Worm (Caenorhabditis elegans) whole organism, L4 larva: ENCODE measurements around the gene F48G7.5.
A peak's percentile ranks its signal among the peaks of the same experiment; 100 is the strongest.

Experiments
- F37D6.2 ChIP-seq: sonication (generic microtip); optimal IDR thresholded peaks from 2 replicates; lab custom pipeline; 2016; ENCODE audit warnings: mild to moderate bottlenecking, missing genetic modification characterization, missing compliant biosample characterization
- F44E2.7 ChIP-seq: fragments of 200-800 bp; sonication (Bioruptor generic); IDR thresholded peaks from 2 replicates; pipeline ENCODE4 v2.1.2; 2022; ENCODE audit warnings: missing genetic modification characterization, missing compliant biosample characterization
- Y48G9A.11 ChIP-seq: fragments of 200-800 bp; sonication (Bioruptor generic); IDR thresholded peaks from 2 replicates; pipeline ENCODE4 v1.3.6; 2022; ENCODE audit warnings: missing genetic modification reagents, missing genetic modification characterization, missing compliant biosample characterization
- Y5F2A.4 ChIP-seq: fragments of 200-800 bp; sonication (Bioruptor generic); optimal IDR thresholded peaks from 2 replicates; lab custom pipeline; 2018; ENCODE audit warnings: mild to moderate bottlenecking, missing genetic modification characterization, missing compliant biosample characterization
- ZK337.2 ChIP-seq: fragments of 200-800 bp; sonication (Bioruptor generic); IDR thresholded peaks from 2 replicates; pipeline ENCODE4 v1.3.6; 2022; ENCODE audit warnings: missing genetic modification reagents, missing genetic modification characterization, missing compliant biosample characterization
- aha-1 ChIP-seq: fragments of 150-350 bp; peaks from one replicate; lab custom pipeline; 2014; ENCODE audit warnings: missing biosample characterization, missing genetic modification characterization
- aly-2 ChIP-seq: sonication (generic microtip); optimal IDR thresholded peaks from 2 replicates; lab custom pipeline; 2018; ENCODE audit warnings: missing biosample characterization, missing genetic modification characterization
- ama-1 ChIP-seq: fragments of 150-350 bp; optimal IDR thresholded peaks from 2 replicates; lab custom pipeline; 2014; ENCODE audit warnings: inconsistent platforms, mixed read lengths
- attf-4 ChIP-seq: sonication (generic microtip); optimal IDR thresholded peaks from 3 replicates; lab custom pipeline; 2017; ENCODE audit warnings: missing biosample characterization, missing genetic modification characterization
- ceh-28 ChIP-seq: fragments of 150-350 bp; optimal IDR thresholded peaks from 2 replicates; lab custom pipeline; 2014; ENCODE audit warnings: missing biosample characterization, missing genetic modification reagents, missing genetic modification characterization
- ceh-44 ChIP-seq: fragments of 200-800 bp; sonication (Bioruptor generic); IDR thresholded peaks from 2 replicates; pipeline ENCODE4 v1.3.6; 2022; ENCODE audit warnings: missing genetic modification reagents, missing genetic modification characterization, missing compliant biosample characterization
- ceh-82 ChIP-seq: sonication (generic microtip); optimal IDR thresholded peaks from 2 replicates; lab custom pipeline; 2017; ENCODE audit warnings: missing biosample characterization, missing genetic modification characterization
- cey-2 ChIP-seq: sonication (generic microtip); optimal IDR thresholded peaks from 3 replicates; lab custom pipeline; 2017; ENCODE audit warnings: missing genetic modification characterization, mild to moderate bottlenecking, missing compliant biosample characterization, antibody characterized with exemption, borderline replicate concordance; ENCODE audit not compliant: insufficient read depth
- dmd-6 ChIP-seq: fragments of 200-800 bp; sonication (Bioruptor generic); IDR thresholded peaks from 2 replicates; pipeline ENCODE4 v1.3.6; 2022; ENCODE audit warnings: missing genetic modification reagents, missing genetic modification characterization, missing compliant biosample characterization
- egl-27 ChIP-seq: sonication (generic microtip); optimal IDR thresholded peaks from 3 replicates; lab custom pipeline; 2017; ENCODE audit warnings: missing biosample characterization, missing genetic modification reagents, missing genetic modification characterization
- egl-43 ChIP-seq: fragments of 200-800 bp; sonication (Bioruptor generic); IDR thresholded peaks from 2 replicates; pipeline ENCODE4 v1.3.6; 2022; ENCODE audit warnings: missing genetic modification reagents, missing genetic modification characterization, missing compliant biosample characterization
- fkh-10 ChIP-seq: fragments of 150-350 bp; optimal IDR thresholded peaks from 2 replicates; lab custom pipeline; 2014; ENCODE audit warnings: missing biosample characterization, missing genetic modification reagents, missing genetic modification characterization
- hlh-30 ChIP-seq: sonication (generic microtip); optimal IDR thresholded peaks from 2 replicates; lab custom pipeline; 2017; ENCODE audit warnings: antibody characterized with exemption, mild to moderate bottlenecking, missing genetic modification characterization, missing compliant biosample characterization; ENCODE audit not compliant: insufficient read depth
- hmg-1.1 ChIP-seq: fragments of 200-800 bp; sonication (Bioruptor generic); IDR thresholded peaks from 2 replicates; pipeline ENCODE4 v1.3.6; 2022; ENCODE audit warnings: missing genetic modification reagents, missing genetic modification characterization, missing compliant biosample characterization
- jun-1 ChIP-seq: fragments of 150-350 bp; optimal IDR thresholded peaks from 2 replicates; lab custom pipeline; 2014; ENCODE audit warnings: missing biosample characterization, missing genetic modification reagents, missing genetic modification characterization
- lim-7 ChIP-seq: fragments of 200-800 bp; sonication (Bioruptor generic); IDR thresholded peaks from 2 replicates; pipeline ENCODE4 v1.3.6; 2022; ENCODE audit warnings: missing genetic modification characterization, missing compliant biosample characterization
- lin-1 ChIP-seq: fragments of 200-800 bp; sonication (Bioruptor generic); IDR thresholded peaks from 2 replicates; pipeline ENCODE4 v1.3.6; 2022; ENCODE audit warnings: missing genetic modification reagents, missing genetic modification characterization, missing compliant biosample characterization
- lin-29 ChIP-seq: fragments of 200-800 bp; sonication (Bioruptor generic); IDR thresholded peaks from 2 replicates; pipeline ENCODE4 v1.3.6; 2022; ENCODE audit warnings: missing genetic modification reagents, missing genetic modification characterization, missing compliant biosample characterization
- lin-38 ChIP-seq: fragments of 200-800 bp; sonication (Bioruptor generic); IDR thresholded peaks from 2 replicates; pipeline ENCODE4 v1.3.6; 2022; ENCODE audit warnings: missing genetic modification reagents, missing genetic modification characterization, missing compliant biosample characterization
- lin-39 ChIP-seq: fragments of 150-350 bp; optimal IDR thresholded peaks from 2 replicates; lab custom pipeline; 2014; ENCODE audit warnings: missing biosample characterization, missing genetic modification reagents, missing genetic modification characterization
- lsy-2 ChIP-seq, 2 experiments: fragments of 150-350 bp in 1 of 2; sonication (generic microtip) in 1 of 2; optimal IDR thresholded peaks; 2 replicates each; lab custom pipeline; 2014 to 2017; ENCODE audit warnings: missing biosample characterization in 2 of 2, missing genetic modification characterization in 2 of 2
- madf-5 ChIP-seq, 2 experiments: fragments of 200-800 bp; sonication (Bioruptor generic); IDR thresholded peaks; 2 replicates each; pipeline ENCODE4 v1.3.6; 2022; ENCODE audit warnings: missing compliant biosample characterization in 2 of 2, missing genetic modification characterization in 2 of 2
- mep-1 ChIP-seq: fragments of 150-350 bp; sonication (generic microtip); optimal IDR thresholded peaks from 3 replicates; lab custom pipeline; 2014; ENCODE audit warnings: missing biosample characterization, missing genetic modification characterization
- mxl-2 ChIP-seq: fragments of 200-800 bp; sonication (Bioruptor generic); conservative IDR thresholded peaks from 2 replicates; pipeline ENCODE4 v1.3.6; 2022; ENCODE audit warnings: missing genetic modification reagents, missing genetic modification characterization, missing compliant biosample characterization
- nhr-11 ChIP-seq: fragments of 150-350 bp; optimal IDR thresholded peaks from 2 replicates; lab custom pipeline; 2014; ENCODE audit warnings: missing biosample characterization, missing genetic modification characterization
- nhr-111 ChIP-seq: fragments of 200-800 bp; sonication (Bioruptor generic); optimal IDR thresholded peaks from 2 replicates; lab custom pipeline; 2018; ENCODE audit warnings: mild to moderate bottlenecking, missing genetic modification characterization, missing compliant biosample characterization
- nhr-237 ChIP-seq: sonication (generic microtip); optimal IDR thresholded peaks from 2 replicates; lab custom pipeline; 2017; ENCODE audit warnings: missing biosample characterization, missing genetic modification characterization
- nhr-25 ChIP-seq: sonication (generic microtip); optimal IDR thresholded peaks from 2 replicates; lab custom pipeline; 2017; ENCODE audit warnings: missing genetic modification characterization, mild to moderate bottlenecking, missing compliant biosample characterization, antibody characterized with exemption, moderate library complexity, borderline replicate concordance; ENCODE audit not compliant: insufficient read depth
- nhr-41 ChIP-seq: fragments of 200-800 bp; sonication (Bioruptor generic); IDR thresholded peaks from 2 replicates; pipeline ENCODE4 v1.3.6; 2022; ENCODE audit warnings: missing genetic modification reagents, missing genetic modification characterization, missing compliant biosample characterization
- nhr-76 ChIP-seq: fragments of 150-350 bp; optimal IDR thresholded peaks from 2 replicates; lab custom pipeline; 2014; ENCODE audit warnings: missing biosample characterization, missing genetic modification characterization
- php-3 ChIP-seq: fragments of 200-800 bp; sonication (Bioruptor generic); IDR thresholded peaks from 2 replicates; pipeline ENCODE4 v1.3.6; 2022; ENCODE audit warnings: missing genetic modification reagents, missing genetic modification characterization, missing compliant biosample characterization
- snpc-1.2 ChIP-seq: fragments of 200-800 bp; sonication (Bioruptor generic); IDR thresholded peaks from 2 replicates; pipeline ENCODE4 v1.3.6; 2022; ENCODE audit warnings: missing genetic modification reagents, missing genetic modification characterization, missing compliant biosample characterization
- spr-3 ChIP-seq: fragments of 200-800 bp; sonication (Bioruptor generic); optimal IDR thresholded peaks from 2 replicates; lab custom pipeline; 2018; ENCODE audit warnings: mild to moderate bottlenecking, missing genetic modification characterization, missing compliant biosample characterization
- zag-1 ChIP-seq: fragments of 150-350 bp; optimal IDR thresholded peaks from 2 replicates; lab custom pipeline; 2014; ENCODE audit warnings: missing biosample characterization, missing genetic modification characterization
- zip-11 ChIP-seq: fragments of 200-800 bp; sonication (Bioruptor generic); IDR thresholded peaks from 2 replicates; pipeline ENCODE4 v1.3.6; 2022; ENCODE audit warnings: missing genetic modification characterization, missing compliant biosample characterization

Gene F48G7.5

DNA sequence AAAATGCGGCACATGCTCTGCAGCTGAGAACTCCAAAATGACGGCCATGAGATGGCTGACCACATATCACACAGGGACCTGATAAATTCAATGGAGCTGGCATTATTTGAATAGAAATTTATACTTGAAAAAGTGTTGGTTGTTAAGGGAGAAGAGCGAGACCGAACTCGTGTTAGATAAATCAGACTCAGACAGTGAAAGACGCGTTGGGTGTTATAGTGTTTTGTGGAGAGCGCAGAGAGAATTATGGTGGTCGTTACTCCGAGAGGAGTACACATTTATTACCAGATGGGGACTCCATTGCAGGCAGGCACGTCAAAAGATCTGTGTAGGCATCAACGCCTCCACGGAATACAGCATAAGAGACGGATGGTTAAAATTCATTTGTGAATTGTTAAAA lies 20.0 kb upstream of the F48G7.5 start, which contains the start of gene nhr-190:
nhr-190 (minus strand) TSS at position 175 of the 400 bp plus-strand sequence.
- TF ChIP-seq lim-7 (0 out of 2 replicates have a peak, but pooled peaks have one; percentile 3), ZK337.2 (GFP tag; lab: Robert Waterston, UW) (no peak), hlh-30 (tag; lab: Kevin White, UChicago) (peak; percentile 58), nhr-237 (tag; lab: Kevin White, UChicago) (no peak), hmg-1.1 (GFP tag; lab: Robert Waterston, UW) (0 out of 2 replicates have a peak, but pooled peaks have one; percentile 39), F44E2.7 (no peak)

- TF ChIP-seq php-3 (GFP tag; lab: Robert Waterston, UW): no peak
- no peak for TF ChIP-seq ama-1 (lab: Kevin White, UChicago)
- TF ChIP-seq aha-1 (tag; lab: Kevin White, UChicago): no peak
- TF ChIP-seq lsy-2 (tag; optimal IDR thresholded peaks at IDR 0.05; lab: Kevin White, UChicago): no peak
- TF ChIP-seq ceh-82 (tag; lab: Kevin White, UChicago): no peak
- TF ChIP-seq mep-1: no peak
- no peak for TF ChIP-seq fkh-10 (GFP tag; lab: Kevin White, UChicago)
- no peak for TF ChIP-seq cey-2
- no peak for TF ChIP-seq Y5F2A.4 (GFP tag; lab: Kevin White, UChicago)
- no peak for TF ChIP-seq ceh-44 (GFP tag; lab: Robert Waterston, UW)
- TF ChIP-seq Y48G9A.11: no peak
- no peak for TF ChIP-seq spr-3 (GFP tag; lab: Kevin White, UChicago)
- no peak for TF ChIP-seq snpc-1.2
- TF ChIP-seq nhr-11 (tag; lab: Kevin White, UChicago): no peak
- no peak for TF ChIP-seq lin-1 (GFP tag; lab: Robert Waterston, UW)
- TF ChIP-seq lin-38 (GFP tag; lab: Robert Waterston, UW): no peak
- no peak for TF ChIP-seq dmd-6 (GFP tag; lab: Robert Waterston, UW)
- no peak for TF ChIP-seq nhr-111 (GFP tag; lab: Kevin White, UChicago)
- TF ChIP-seq nhr-76: no peak
- TF ChIP-seq madf-5 (GFP tag; IDR thresholded peaks at IDR 0.05; lab: Robert Waterston, UW): no peak
Measured at ce11 chrV:638328-638727, 15.6 kb upstream of the F48G7.5 start, which contains the start of gene srj-37. Gene srj-37 (plus strand): TSS chrV:638628.

ce11 chrV:636281-636680 lies 13.5 kb upstream of the F48G7.5 start, which contains the start of gene pals-31:
Gene pals-31 (plus strand): TSS chrV:636581.
- TF ChIP-seq lsy-2 (tag; optimal IDR thresholded peaks at IDR 0.05; lab: Kevin White, UChicago) (no peak), aly-2 (no peak), lin-29 (no peak), egl-27 (tag; lab: Kevin White, UChicago) (no peak), F37D6.2 (no peak), jun-1 (tag; lab: Kevin White, UChicago) (no peak), nhr-25 (tag; lab: Kevin White, UChicago) (no peak), zag-1 (no peak), zip-11 (GFP tag; lab: Robert Waterston, UW) (no peak), hlh-30 (tag; lab: Kevin White, UChicago) (no peak), nhr-237 (tag; lab: Kevin White, UChicago) (no peak), ceh-28 (no peak), fkh-10 (GFP tag; lab: Kevin White, UChicago) (no peak), mxl-2 (GFP tag; lab: Robert Waterston, UW) (no peak), attf-4 (tag; lab: Kevin White, UChicago) (no peak), nhr-41 (GFP tag; lab: Robert Waterston, UW) (no peak), egl-43 (GFP tag; lab: Robert Waterston, UW) (no peak), spr-3 (GFP tag; lab: Kevin White, UChicago) (no peak), lin-39 (no peak)
